Worm (Caenorhabditis elegans): ENCODE results near the gene T08D10.5.

T08D10.5 gene

DNA sequence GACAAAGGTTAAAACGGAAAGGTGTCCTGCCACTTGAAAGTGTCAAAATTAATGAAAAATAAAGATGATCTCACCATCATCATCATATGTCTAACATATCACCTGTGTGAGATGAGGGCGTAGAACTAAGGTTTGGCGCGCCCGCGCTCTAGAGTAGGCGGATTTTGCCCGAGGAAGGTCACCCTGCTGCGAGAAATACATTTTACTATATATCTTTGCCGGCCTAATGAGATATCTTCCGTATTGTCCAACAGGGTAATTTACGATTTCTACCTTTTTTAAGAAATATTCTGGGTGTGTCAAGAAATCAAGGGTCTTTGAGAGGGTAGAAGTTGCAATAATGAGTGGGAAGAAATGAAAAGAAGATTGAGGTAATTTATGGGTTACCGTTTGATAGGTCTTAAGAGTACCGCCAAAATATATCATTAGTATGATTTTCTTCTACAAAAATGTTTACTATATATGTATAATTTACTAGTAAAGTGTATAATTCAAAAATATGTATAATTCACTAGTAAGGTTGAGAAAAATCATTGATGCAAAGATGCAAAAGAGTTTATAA lies 50.6 kb downstream of the T08D10.5 start:
- no peak for TF ChIP-seq flh-1 (GFP tag; optimal IDR thresholded peaks at IDR 0.05)
